Fruit fly (Drosophila melanogaster) whole organism, larva: Measurements from ENCODE around the gene aus.

ENCODE experiments used
- noc ChIP-seq: fragments of 200-800 bp; sonication (Bioruptor generic); optimal IDR thresholded peaks from 3 replicates; lab custom pipeline; 2019; ENCODE audit warnings: missing biosample characterization, mild to moderate bottlenecking, missing genetic modification characterization, moderate library complexity

aus gene

DNA sequence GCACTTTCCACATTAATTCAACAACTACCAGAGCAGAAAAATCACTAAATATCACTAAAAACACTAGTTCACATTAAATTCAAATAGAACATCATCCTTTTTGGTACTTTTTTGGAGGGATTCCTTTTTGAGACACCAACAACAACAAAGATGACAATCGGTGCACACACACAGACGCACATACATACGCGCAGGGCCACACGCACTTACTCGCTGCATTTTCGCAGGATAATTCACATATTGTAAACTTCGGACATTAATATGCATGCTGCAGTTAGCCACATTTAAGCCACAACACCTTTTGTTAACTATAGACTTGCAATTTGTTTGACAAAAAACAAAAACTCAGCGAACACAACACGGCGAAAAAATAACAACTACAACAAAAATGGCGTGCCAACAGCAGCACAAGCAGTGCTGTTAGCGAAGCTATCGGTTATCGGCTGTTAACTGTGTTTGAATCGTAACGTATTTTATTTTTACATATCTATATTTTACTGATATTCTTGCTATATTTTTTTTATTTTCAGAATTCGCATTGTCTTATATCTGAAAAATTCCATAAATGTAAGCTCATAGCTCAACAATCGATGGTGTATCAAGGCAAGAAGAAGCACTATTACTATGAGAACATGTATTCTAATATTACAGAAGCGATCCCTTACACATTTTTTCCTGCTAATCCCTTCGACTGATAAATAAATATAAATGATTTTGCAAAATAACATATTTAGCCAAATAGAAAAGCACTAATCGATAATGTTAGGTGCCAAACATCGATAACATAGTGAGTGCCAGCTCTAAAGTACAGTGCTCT is 10.2 kb upstream of the aus start:
- no peak for TF ChIP-seq noc (tag; lab: Kevin White, UChicago)

DNA sequence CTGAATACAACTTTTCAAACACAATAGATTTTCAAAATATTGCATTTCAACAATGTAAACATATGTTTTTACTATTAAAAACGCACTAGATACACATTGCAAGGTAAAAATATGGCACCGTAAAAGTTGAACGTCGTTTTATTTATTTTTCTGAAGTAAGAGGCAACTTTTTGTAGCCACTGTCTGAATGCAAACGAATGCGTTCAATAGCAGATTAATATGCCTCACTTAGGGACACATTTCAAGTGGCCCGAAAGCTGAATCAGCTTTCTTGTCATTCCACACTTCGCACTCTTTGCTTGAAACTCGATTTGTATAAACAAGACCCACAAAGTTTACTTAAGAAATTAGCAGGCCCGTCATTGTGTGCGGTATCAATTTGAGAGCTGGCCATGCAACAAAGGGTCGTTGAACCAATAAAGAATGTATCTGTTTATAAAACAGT is 491 bp upstream of the aus start:
- no peak for TF ChIP-seq noc (tag; lab: Kevin White, UChicago)

DNA sequence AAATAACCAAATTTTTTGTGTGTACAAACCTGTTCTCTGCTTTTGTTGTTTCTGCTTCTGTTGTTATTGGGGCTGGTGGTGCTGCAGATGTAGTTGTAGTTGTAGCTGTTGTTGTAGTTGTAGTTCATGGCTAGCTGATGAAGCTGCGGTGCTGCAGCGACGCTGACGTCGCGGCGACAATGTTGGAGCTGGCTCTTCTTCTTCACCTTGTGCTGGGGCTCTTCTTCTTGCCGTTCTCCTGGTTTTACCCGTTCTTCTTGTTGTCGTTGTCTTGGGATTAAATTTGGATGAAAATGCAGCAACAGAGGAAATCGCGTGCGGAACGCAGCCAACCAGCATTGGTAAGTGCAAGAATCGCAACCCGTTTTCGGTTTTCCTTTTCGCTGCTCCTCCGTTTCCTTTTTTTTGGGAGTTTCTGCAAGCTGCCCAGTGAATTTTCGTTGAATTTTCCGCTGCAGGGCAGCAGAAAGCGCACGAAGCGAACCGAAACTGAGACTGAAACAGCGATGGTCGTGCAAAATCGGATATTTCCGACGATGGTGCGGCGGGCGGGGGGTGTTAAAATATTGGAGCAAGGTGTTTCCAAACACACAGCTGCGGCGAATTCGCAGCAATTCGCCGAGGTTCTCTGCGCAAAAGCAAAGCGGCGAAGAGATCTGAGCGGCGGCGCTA is 898 bp downstream of the aus start:
- no peak for TF ChIP-seq noc (tag; lab: Kevin White, UChicago)

DNA sequence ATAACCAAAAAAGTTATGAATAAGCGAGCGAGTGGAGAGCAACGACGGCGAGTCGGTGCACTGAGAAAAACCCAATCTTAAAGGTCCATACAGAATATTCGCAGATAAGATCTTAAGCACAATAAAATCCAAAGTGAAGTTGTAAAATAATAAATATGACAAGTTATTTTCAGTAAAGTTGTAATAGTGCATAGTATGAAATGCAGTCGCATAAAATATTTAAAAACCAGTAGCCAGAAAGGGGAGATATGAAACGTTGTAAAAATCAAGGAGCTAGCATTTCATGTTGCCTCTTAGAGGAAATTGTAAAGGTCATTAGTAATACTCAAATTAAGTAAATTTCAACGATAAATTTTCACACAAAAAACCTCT is 1.6 kb downstream of the aus start:
- no peak for TF ChIP-seq noc (tag; lab: Kevin White, UChicago)

DNA sequence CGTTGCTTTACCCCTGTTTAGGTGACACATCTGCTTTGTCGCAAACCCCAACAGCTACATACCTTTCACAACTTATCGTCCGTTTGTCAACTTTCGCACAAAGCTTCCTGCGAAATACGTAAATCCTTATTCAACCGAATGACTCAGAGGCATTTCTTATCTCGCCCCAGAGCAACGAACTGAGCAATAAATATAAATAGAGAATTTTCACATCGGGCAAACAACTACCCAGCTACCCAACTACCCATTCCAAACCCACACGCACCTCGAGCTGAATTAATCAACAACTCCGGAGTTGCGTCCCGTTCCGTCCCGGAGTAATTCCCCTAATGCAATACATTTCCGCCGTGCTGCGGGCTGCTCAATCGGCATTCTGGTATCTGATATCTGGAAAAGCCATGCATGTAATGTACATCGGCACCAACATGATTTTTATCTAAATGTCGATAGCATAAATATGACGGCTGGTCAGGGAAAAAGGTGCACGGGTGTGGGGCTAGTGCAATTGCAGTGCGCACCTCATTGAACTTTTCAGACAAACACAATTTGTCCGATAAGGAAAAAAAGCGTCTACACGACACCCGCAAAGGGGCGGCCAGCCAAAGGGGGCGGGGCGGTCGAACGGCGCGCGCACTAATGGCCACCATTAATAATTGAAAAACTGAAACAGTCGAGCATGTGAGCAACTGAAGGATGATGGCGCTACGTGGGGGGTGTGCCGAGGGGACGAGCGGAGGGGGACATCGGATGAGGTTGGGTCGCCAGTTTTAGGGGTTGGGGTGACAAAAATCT is 2.2 kb downstream of the aus start:
- TF ChIP-seq noc (tag; lab: Kevin White, UChicago): no peak

DNA sequence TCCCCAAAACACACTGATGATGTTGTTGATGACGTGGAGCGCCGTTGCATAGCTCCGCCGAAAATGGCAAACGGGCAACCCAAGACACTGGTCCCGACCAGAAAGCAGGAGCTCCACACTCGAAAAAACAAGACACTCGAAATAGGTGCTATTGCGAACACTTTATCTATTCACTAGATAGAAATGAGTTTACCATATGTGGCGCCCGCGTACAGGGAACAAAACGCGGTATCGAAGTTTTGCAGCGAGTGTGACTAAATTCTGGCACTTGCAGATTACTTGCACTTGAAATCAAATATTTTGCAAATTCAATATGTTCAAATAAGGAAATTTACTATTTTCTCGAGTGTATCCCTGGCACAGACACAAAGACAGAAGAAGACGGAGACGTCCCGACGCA is 4.4 kb downstream of the aus start:
- no peak for TF ChIP-seq noc (tag; lab: Kevin White, UChicago)

DNA sequence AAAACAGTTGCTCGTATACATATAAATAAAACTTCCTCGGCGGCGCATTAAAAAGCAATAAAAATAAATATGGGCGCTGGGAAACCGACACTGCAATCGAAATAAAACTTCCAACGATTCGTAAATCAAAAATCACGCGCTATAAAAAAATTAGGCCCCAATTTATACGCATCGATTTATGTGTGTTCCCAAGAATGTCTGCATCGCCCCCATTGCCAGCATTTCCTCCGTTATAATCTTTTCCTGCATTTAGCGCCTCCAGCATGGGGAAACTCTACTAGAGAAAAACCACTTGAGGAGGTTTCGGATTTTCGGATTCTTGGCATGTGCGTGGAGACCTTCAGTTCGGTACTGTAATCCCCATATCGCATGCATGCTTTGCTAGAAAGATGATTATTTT is 6.2 kb downstream of the aus start:
- TF ChIP-seq noc (tag; lab: Kevin White, UChicago): no peak

DNA sequence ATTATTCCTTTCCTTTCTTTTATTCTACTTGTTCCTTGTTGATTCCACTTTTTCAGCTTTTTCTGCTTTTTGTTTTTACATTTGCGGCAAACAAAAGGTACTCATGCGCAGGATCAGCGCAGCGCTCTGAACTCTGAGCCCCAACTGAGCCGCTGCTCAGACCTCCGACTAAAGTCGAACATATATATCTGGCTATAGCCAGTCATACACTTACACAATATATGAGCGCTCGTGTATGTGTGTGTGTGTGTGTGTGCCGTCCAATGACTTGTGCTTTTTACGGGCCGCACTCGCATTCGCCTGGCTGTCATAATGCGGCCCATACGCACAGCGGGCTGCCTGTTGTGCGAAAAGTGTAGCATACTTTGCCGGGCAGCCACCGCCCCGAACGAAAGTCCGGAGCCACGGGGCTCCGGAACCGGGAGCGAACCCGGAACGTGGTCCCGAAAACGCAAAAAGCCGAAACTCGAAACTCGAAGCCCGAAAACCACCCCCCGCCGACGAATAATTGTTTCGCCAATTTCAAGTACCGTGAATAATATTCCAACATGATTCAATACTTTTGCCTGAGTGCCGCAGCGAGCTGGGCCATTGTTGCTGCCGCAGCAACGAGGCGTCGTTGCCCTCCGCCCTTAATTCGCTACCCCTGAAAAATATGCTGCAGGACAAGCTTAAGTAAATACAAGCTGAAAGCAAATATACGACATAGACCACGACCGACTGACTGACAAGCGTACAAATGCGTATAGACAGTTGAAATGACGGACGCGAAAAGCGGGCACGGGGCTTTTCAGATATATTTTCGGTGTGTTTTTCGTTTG is 9.7 kb downstream of the aus start:
- no peak for TF ChIP-seq noc (tag; lab: Kevin White, UChicago)

DNA sequence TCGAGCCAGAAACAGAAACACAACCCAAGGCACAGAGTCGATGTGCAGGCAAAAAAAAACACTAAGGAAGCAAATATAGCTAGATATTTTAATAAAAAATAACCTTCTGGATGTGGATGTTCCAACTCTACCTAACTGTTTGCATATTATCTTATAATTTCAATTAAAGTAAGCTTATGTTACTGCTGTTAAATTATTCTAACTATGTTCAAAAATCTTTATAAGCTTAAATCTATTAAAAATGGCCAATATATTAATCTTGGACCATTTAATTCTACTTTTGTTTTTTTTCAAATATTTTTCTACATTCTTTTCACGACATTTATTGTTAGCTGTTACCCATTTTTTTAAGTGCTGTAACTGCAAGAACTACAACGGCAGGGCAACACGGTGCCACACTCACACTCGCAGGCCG is 10.4 kb downstream of the aus start:
- no peak for TF ChIP-seq noc (tag; lab: Kevin White, UChicago)

DNA sequence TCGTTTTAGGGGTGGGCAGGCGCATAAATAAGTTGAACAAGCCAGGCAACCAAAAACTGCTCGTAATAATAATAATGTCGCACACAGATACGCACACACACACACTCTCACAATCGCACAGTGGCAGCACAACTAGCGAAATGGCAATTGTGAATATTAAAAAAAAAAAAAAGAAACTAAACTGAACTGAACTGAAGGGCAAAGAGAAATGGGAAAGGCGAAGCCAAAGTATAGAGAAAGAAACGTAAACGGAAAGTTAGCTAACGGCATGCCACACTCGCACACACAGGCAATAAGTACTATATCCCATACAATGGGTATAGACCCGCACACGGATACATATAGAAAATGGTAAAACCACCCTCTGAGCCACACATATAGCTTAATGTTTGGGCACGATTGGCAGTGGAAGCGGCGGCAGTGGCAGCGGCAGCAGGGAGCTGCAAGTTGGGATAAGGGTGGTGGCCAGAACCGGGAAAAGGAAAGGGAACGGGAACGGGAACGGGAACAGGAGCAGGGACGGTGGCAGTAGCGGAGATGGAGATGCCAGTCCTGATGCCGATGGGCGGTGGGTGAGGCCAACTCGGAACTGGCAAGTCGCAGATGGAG is 11.0 kb downstream of the aus start:
- TF ChIP-seq noc (tag; lab: Kevin White, UChicago): no peak

DNA sequence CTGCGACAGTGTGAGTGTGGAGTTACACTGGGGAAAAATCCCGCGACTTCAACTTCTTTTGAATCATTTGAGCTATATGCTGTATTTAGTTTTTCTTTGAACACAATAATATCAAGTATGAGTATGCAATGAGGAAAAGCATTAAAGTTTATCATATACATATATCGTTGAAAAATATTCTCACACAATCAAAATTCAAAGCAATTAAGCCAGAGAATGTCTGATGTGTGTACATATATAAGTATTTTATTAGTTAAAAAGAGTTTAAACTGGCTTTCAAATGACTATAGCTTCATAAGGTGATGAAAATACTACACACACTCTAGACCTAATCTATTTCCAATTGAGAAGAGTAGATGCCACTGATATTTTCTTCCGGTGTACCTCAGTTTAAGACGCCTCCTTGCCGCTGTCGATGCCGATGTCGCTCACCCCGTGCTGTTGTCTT is 12.6 kb downstream of the aus start:
- no peak for TF ChIP-seq noc (tag; lab: Kevin White, UChicago)

DNA sequence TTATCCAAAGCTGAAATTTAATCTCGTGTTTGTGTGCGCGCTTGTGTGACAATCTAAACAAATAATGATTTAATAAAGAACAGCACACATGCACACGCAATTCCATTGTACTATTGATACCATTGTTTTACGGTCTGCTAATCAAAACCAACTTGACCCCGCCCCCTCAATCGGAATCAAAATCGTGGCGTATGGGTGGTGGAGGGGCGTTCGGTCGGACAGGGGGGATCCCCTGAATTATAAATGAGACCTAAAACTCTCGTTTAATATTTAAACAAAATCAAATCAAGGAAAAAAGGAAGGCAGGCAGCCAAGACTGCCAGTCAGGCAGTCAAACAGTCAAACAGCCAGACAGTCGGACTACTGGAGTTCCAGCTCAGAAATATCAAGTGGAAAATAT is 18.2 kb downstream of the aus start:
- no peak for TF ChIP-seq noc (tag; lab: Kevin White, UChicago)

DNA sequence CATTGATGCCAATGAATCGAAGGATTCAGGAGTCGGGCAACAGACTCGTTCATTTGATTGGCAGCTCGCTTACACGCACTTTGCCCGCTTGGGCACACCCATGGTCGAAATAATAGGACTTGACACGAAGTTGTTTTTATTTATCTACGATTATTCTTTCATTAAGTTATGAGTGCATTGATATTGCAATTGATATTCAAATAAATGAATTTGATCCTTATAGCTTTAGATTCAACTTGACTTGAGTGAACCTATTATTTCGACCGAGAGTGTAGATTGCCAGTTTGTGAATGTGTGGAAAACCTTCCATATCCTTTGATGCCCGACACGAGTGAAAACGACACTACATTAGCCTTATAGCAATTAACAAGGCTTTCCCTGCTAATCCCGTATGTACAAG is 18.9 kb downstream of the aus start:
- TF ChIP-seq noc (tag; lab: Kevin White, UChicago): no peak

DNA sequence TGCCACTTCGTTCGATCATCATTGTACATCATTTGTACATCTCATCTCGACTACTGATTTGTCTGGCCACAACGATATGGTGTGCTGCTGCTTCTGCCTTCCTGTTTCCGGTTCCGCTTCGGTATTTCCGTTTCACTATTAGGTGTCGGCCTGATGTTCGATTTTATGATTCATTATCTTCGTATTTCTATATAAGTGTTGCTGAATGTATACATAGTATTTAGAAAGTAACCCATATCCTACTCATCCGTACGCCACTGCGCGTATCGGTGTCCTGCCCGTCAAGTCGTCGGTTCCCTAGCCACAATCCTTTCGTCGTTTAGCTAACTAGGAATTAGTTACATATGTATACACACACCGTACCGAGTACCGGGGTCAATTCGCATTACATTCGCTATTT is 30.3 kb downstream of the aus start:
- no peak for TF ChIP-seq noc (tag; lab: Kevin White, UChicago)
